Comparison of ENCODE assay signal across 1 fruit fly cellular context in the genomic region with DNA sequence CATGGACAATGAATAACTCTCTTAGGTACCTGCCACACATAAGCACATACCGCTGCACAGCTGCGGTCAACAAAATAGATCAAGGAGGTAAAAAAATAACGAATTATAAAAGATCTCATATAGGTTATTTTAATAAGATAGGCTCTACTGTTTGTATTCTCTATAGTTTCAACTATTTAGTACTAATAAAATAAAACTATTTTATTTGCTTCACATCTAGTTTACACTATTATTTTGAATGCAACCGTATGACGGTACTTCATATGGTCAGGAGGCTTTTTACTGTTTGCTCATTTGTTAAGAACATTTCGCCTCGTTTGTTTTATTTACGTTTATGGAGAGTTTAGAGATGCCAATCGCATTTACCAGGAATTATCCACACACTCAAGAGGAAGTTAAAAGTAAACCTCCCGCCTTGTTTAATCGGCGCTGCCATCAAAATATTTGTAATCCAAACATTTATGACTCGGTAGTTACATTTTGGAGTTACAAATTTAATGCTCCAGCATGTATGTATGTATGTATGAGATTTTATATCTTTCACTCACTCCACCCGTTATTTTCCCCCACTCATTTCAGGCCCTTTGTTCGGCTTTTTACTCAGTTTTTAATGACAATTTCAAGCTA.
TF ChIP-seq lines count a peak whose summit lies in the region.

No protein-coding gene starts in this region.

TF ChIP-seq in whole organism, embryonic, 481 proteins besides CTCF, POLR2A, EP300 and RAD21 (continued from another document):
- TF ChIP-seq Six4 (GFP tag; optimal IDR thresholded peaks at IDR 0.05; lab: Kevin White, UChicago), result peak; percentile 64
- peak; percentile 33 for TF ChIP-seq ewg (GFP tag; optimal IDR thresholded peaks at IDR 0.05; lab: Kevin White, UChicago)
- TF ChIP-seq CG12219 (GFP tag; optimal IDR thresholded peaks at IDR 0.05; lab: Kevin White, UChicago), result peak; percentile 61
- TF ChIP-seq Hr51 (GFP tag; optimal IDR thresholded peaks at IDR 0.05; lab: Kevin White, UChicago), result peak in 1 of 2 experiments; percentile 69
- TF ChIP-seq Xbp1 (GFP tag; optimal IDR thresholded peaks at IDR 0.05; lab: Kevin White, UChicago), result peak; percentile 63
- no peak for TF ChIP-seq usp (GFP tag; optimal IDR thresholded peaks at IDR 0.05; lab: Kevin White, UChicago)
- TF ChIP-seq Blimp-1 (GFP tag; optimal IDR thresholded peaks at IDR 0.05; lab: Kevin White, UChicago), result peak; percentile 70
- no peak for TF ChIP-seq Kr (GFP tag; optimal IDR thresholded peaks at IDR 0.05; lab: Kevin White, UChicago)
- TF ChIP-seq hkb (optimal IDR thresholded peaks at IDR 0.05; lab: Kevin White, UChicago), result no peak
- peak; percentile 69 for TF ChIP-seq hkb (GFP tag; IDR thresholded peaks at IDR 0.05; lab: Robert Waterston, UW)
